Fruit fly (Drosophila melanogaster): ENCODE results near the gene CG31213.
A peak's percentile ranks its signal among the peaks of the same experiment; 100 is the strongest.

- TF ChIP-seq usp (GFP tag; optimal IDR thresholded peaks at IDR 0.05) = no peak
- no peak for TF ChIP-seq HLH106 (tag; optimal IDR thresholded peaks at IDR 0.05)
- no peak for TF ChIP-seq ey (GFP tag; optimal IDR thresholded peaks at IDR 0.05)
- TF ChIP-seq Dif (GFP tag; optimal IDR thresholded peaks at IDR 0.05; ENCODE audit: partially characterized antibody) = no peak
- TF ChIP-seq GATAd (GFP tag; optimal IDR thresholded peaks at IDR 0.05) = no peak
- peak; percentile 94 for TF ChIP-seq Dfd (GFP tag; optimal IDR thresholded peaks at IDR 0.05)
- no peak for TF ChIP-seq psq (GFP tag; optimal IDR thresholded peaks at IDR 0.05)
- TF ChIP-seq h (GFP tag; optimal IDR thresholded peaks at IDR 0.05) = no peak
- TF ChIP-seq CrebA (GFP tag; optimal IDR thresholded peaks at IDR 0.05; ENCODE audit: borderline replicate concordance) = no peak
- TF ChIP-seq fru (GFP tag; optimal IDR thresholded peaks at IDR 0.05) = no peak
These were observed 38.2 kb downstream of the CG31213 start for dm6 chr3R:20010942-20011341.
